Fruit fly (Drosophila melanogaster): ENCODE data around the gene sim.
A peak's percentile ranks its signal among the peaks of the same experiment; 100 is the strongest.

The sim gene

dm6 chr3R:13017623-13018036 lies 39.9 kb upstream of the sim start (continued):
- no peak for TF ChIP-seq bab2 (GFP tag; optimal IDR thresholded peaks at IDR 0.05)
- TF ChIP-seq dati (GFP tag; IDR thresholded peaks at IDR 0.05): no peak
- TF ChIP-seq lab (GFP tag; optimal IDR thresholded peaks at IDR 0.05): peak; percentile 35

dm6 chr3R:13018284-13018900 lies 39.2 kb upstream of the sim start:
- TF ChIP-seq her (GFP tag; optimal IDR thresholded peaks at IDR 0.05): no peak
- TF ChIP-seq CG3995 (GFP tag; optimal IDR thresholded peaks at IDR 0.05): no peak
- TF ChIP-seq CG15011 (GFP tag; optimal IDR thresholded peaks at IDR 0.05): no peak
- TF ChIP-seq Gug (GFP tag; IDR thresholded peaks at IDR 0.05): no peak
- TF ChIP-seq ATbp (GFP tag; optimal IDR thresholded peaks at IDR 0.05): no peak
- peak; percentile 28 for TF ChIP-seq HmgZ (tag; optimal IDR thresholded peaks at IDR 0.05)
- TF ChIP-seq CG9727 (GFP tag; optimal IDR thresholded peaks at IDR 0.05): no peak
- no peak for TF ChIP-seq CG12659 (GFP tag; optimal IDR thresholded peaks at IDR 0.05)
- no peak for TF ChIP-seq Nf-YA (GFP tag; IDR thresholded peaks at IDR 0.05)
- TF ChIP-seq jumu (GFP tag; optimal IDR thresholded peaks at IDR 0.05): no peak
- TF ChIP-seq Hey (tag; optimal IDR thresholded peaks at IDR 0.05): peak; percentile 4
- TF ChIP-seq dimm (GFP tag; IDR thresholded peaks at IDR 0.05): no peak
- no peak for TF ChIP-seq CG10321 (GFP tag; IDR thresholded peaks at IDR 0.05)
- TF ChIP-seq stwl (tag; optimal IDR thresholded peaks at IDR 0.05): no peak
- TF ChIP-seq Lhr (GFP tag; optimal IDR thresholded peaks at IDR 0.05): no peak
- peak; percentile 1 for TF ChIP-seq Hand (GFP tag; optimal IDR thresholded peaks at IDR 0.05)
- TF ChIP-seq CG13123 (GFP tag; optimal IDR thresholded peaks at IDR 0.05): no peak
- no peak for TF ChIP-seq dysf (GFP tag; IDR thresholded peaks at IDR 0.05)
- no peak for TF ChIP-seq Six4 (GFP tag; optimal IDR thresholded peaks at IDR 0.05)
- TF ChIP-seq sug (tag; optimal IDR thresholded peaks at IDR 0.05): peak; percentile 94
- no peak for TF ChIP-seq maf-S (GFP tag; optimal IDR thresholded peaks at IDR 0.05)
- TF ChIP-seq grau (tag; optimal IDR thresholded peaks at IDR 0.05): no peak
- TF ChIP-seq btn (GFP tag; optimal IDR thresholded peaks at IDR 0.05): no peak
- peak; percentile 35 for TF ChIP-seq CG15479 (GFP tag; optimal IDR thresholded peaks at IDR 0.05)
- no peak for TF ChIP-seq ac (GFP tag; optimal IDR thresholded peaks at IDR 0.05)
- TF ChIP-seq CG18262 (tag; optimal IDR thresholded peaks at IDR 0.05): no peak
- TF ChIP-seq MESR4 (GFP tag; optimal IDR thresholded peaks at IDR 0.05): no peak
- TF ChIP-seq CG11456 (GFP tag; IDR thresholded peaks at IDR 0.05): no peak
- TF ChIP-seq sens (GFP tag): no peak
- no peak for TF ChIP-seq YL-1 (GFP tag; optimal IDR thresholded peaks at IDR 0.05)
- no peak for TF ChIP-seq CG9215 (GFP tag; IDR thresholded peaks at IDR 0.05)
- TF ChIP-seq CG10147 (GFP tag; optimal IDR thresholded peaks at IDR 0.05): no peak
- TF ChIP-seq D (optimal IDR thresholded peaks at IDR 0.05): no peak
- TF ChIP-seq D (GFP tag; optimal IDR thresholded peaks at IDR 0.05): no peak
- 0 out of 2 replicates have a peak, but pooled peaks have one; percentile 12 for TF ChIP-seq slbo (GFP tag; IDR thresholded peaks at IDR 0.05)
- TF ChIP-seq Sox102F (GFP tag; optimal IDR thresholded peaks at IDR 0.05): no peak
- no peak for TF ChIP-seq en (GFP tag; optimal IDR thresholded peaks at IDR 0.05)
- TF ChIP-seq CG5953 (GFP tag; IDR thresholded peaks at IDR 0.05): no peak
- TF ChIP-seq CG10462 (GFP tag; optimal IDR thresholded peaks at IDR 0.05): no peak
- no peak for TF ChIP-seq Asciz (GFP tag; optimal IDR thresholded peaks at IDR 0.05)
- TF ChIP-seq ftz-f1 (GFP tag; optimal IDR thresholded peaks at IDR 0.05): peak; percentile 7
- TF ChIP-seq CG4820 (GFP tag; optimal IDR thresholded peaks at IDR 0.05): no peak
- TF ChIP-seq CG6254 (GFP tag; optimal IDR thresholded peaks at IDR 0.05): peak; percentile 42
- TF ChIP-seq CG9437 (GFP tag; optimal IDR thresholded peaks at IDR 0.05): no peak
- TF ChIP-seq Fer2 (tag; optimal IDR thresholded peaks at IDR 0.05): no peak
- no peak for TF ChIP-seq Dref (GFP tag; IDR thresholded peaks at IDR 0.05)
- TF ChIP-seq dmrt99B (tag; optimal IDR thresholded peaks at IDR 0.05): no peak

Measured in whole organism, embryonic.